Fruit fly (Drosophila melanogaster) whole organism, prepupa: ENCODE data around the gene if.

ENCODE experiments used
- CG11294 ChIP-seq: fragments of 200-800 bp; sonication (Bioruptor generic); IDR thresholded peaks from 2 replicates; pipeline ENCODE4 v1.3.6; 2022; ENCODE audit warnings: missing biosample characterization, missing genetic modification characterization
- CG3032 ChIP-seq: fragments of 200-800 bp; optimal IDR thresholded peaks from 2 replicates; lab custom pipeline; 2019; ENCODE audit warnings: missing biosample characterization, mild to moderate bottlenecking, missing genetic modification characterization, moderate library complexity
- CG34406 ChIP-seq: fragments of 200-800 bp; sonication (Bioruptor generic); optimal IDR thresholded peaks from 3 replicates; lab custom pipeline; 2016; ENCODE audit warnings: missing biosample characterization, missing genetic modification characterization
- CG6854 ChIP-seq: fragments of 200-800 bp; sonication (Bioruptor generic); optimal IDR thresholded peaks from 2 replicates; lab custom pipeline; 2017; ENCODE audit warnings: missing biosample characterization, mild to moderate bottlenecking, missing genetic modification characterization
- CG8319 ChIP-seq: fragments of 200-800 bp; sonication (Bioruptor generic); optimal IDR thresholded peaks from 3 replicates; lab custom pipeline; 2016; ENCODE audit warnings: missing biosample characterization, missing genetic modification characterization
- Eip75B ChIP-seq: fragments of 200-800 bp; sonication (Bioruptor generic); optimal IDR thresholded peaks from 3 replicates; lab custom pipeline; 2016; ENCODE audit warnings: missing biosample characterization, missing genetic modification characterization
- Eip78C ChIP-seq: fragments of 200-800 bp; sonication (Bioruptor generic); peaks from one replicate; lab custom pipeline; 2016; ENCODE audit warnings: missing biosample characterization, missing genetic modification characterization
- Lpt ChIP-seq: fragments of 200-800 bp; sonication (Bioruptor generic); optimal IDR thresholded peaks from 3 replicates; lab custom pipeline; 2016; ENCODE audit warnings: missing biosample characterization, missing genetic modification characterization
- Sox102F ChIP-seq: fragments of 200-800 bp; sonication (Bioruptor generic); optimal IDR thresholded peaks from 2 replicates; lab custom pipeline; 2016; ENCODE audit warnings: missing biosample characterization, mild to moderate bottlenecking, missing genetic modification characterization
- dac ChIP-seq: fragments of 200-800 bp; sonication (Bioruptor generic); optimal IDR thresholded peaks from 2 replicates; lab custom pipeline; 2017; ENCODE audit warnings: missing biosample characterization, mild to moderate bottlenecking, missing genetic modification characterization
- eg ChIP-seq: fragments of 200-800 bp; sonication (Bioruptor generic); IDR thresholded peaks from 3 replicates; pipeline ENCODE4 v1.3.6; 2022; ENCODE audit warnings: missing biosample characterization, missing genetic modification characterization
- fd85E ChIP-seq: fragments of 200-800 bp; sonication (Bioruptor generic); optimal IDR thresholded peaks from 3 replicates; lab custom pipeline; 2016; ENCODE audit warnings: missing biosample characterization, missing genetic modification characterization
- spab ChIP-seq: fragments of 200-800 bp; sonication (Bioruptor generic); optimal IDR thresholded peaks from 2 replicates; lab custom pipeline; 2017; ENCODE audit warnings: missing biosample characterization, mild to moderate bottlenecking, missing genetic modification characterization, missing genetic modification reagents
- topi ChIP-seq: fragments of 200-800 bp; sonication (Bioruptor generic); optimal IDR thresholded peaks from 3 replicates; lab custom pipeline; 2016; ENCODE audit warnings: missing biosample characterization, missing genetic modification characterization

- TF ChIP-seq Lpt: peak; percentile 22
- peak; percentile 6 for TF ChIP-seq Sox102F (GFP tag; lab: Kevin White, UChicago)
- peak; percentile 61 for TF ChIP-seq CG11294 (GFP tag; lab: Robert Waterston, UW)
- TF ChIP-seq CG6854: no peak
- no peak for TF ChIP-seq fd85E
- peak; percentile 72 for TF ChIP-seq CG3032 (tag; lab: Kevin White, UChicago)
- TF ChIP-seq CG34406 (GFP tag; lab: Kevin White, UChicago): peak; percentile 41
- peak; percentile 55 for TF ChIP-seq spab
- no peak for TF ChIP-seq dac (GFP tag; lab: Kevin White, UChicago)
- peak; percentile 91 for TF ChIP-seq Eip78C (GFP tag; lab: Kevin White, UChicago)
- peak; percentile 65 for TF ChIP-seq Eip75B (GFP tag; lab: Kevin White, UChicago)
- peak; percentile 86 for TF ChIP-seq eg (GFP tag; lab: Robert Waterston, UW)
- peak; percentile 62 for TF ChIP-seq topi (GFP tag; lab: Kevin White, UChicago)
- peak; percentile 48 for TF ChIP-seq CG8319
Observed at dm6 chrX:16772882-16773827, 10.1 kb downstream of the if start.
